Fruit fly (Drosophila melanogaster) Kc167 (cell line): ENCODE measurements around the gene PolA1.

Source experiments
- Myc ChIP-seq: fragments of >200 bp; optimal IDR thresholded peaks from 2 replicates; lab custom pipeline; 2017; ENCODE audit warnings: missing external identifiers
- Sin3A ChIP-seq: fragments of >200 bp; optimal IDR thresholded peaks from 2 replicates; lab custom pipeline; 2018; ENCODE audit warnings: missing external identifiers
- h ChIP-seq: fragments of >200 bp; optimal IDR thresholded peaks from 3 replicates; lab custom pipeline; 2018; ENCODE audit warnings: missing external identifiers
- insv ChIP-seq: fragments of >200 bp; optimal IDR thresholded peaks from 3 replicates; lab custom pipeline; 2018; ENCODE audit warnings: missing external identifiers
- psq ChIP-seq: fragments of >200 bp; optimal IDR thresholded peaks from 2 replicates; lab custom pipeline; 2017; ENCODE audit warnings: missing external identifiers
- ttk ChIP-seq: sonication (Bioruptor generic); optimal IDR thresholded peaks from 2 replicates; lab custom pipeline; 2017; ENCODE audit warnings: missing external identifiers

dm6 chr3R:21643197-21643596 is 28.4 kb downstream of the PolA1 start:
- TF ChIP-seq psq (lab: Kevin White, UChicago): no peak
- TF ChIP-seq h (lab: Kevin White, UChicago): no peak
- TF ChIP-seq ttk: no peak
- TF ChIP-seq Myc: no peak
- no peak for TF ChIP-seq Sin3A (lab: Kevin White, UChicago)
- TF ChIP-seq insv: no peak
